Worm (Caenorhabditis elegans) whole organism, early embryonic: ENCODE data around the gene F49E11.7.

Experiments used
- B0310.2 ChIP-seq: sonication (generic microtip); optimal IDR thresholded peaks from 2 replicates; lab custom pipeline; 2016; ENCODE audit warnings: mild to moderate bottlenecking, missing genetic modification characterization, missing compliant biosample characterization
- F13C5.2 ChIP-seq: sonication (generic microtip); optimal IDR thresholded peaks from 2 replicates; lab custom pipeline; 2017; ENCODE audit warnings: mild to moderate bottlenecking, missing genetic modification characterization, inconsistent platforms, missing compliant biosample characterization
- aly-1 ChIP-seq: sonication (generic microtip); optimal IDR thresholded peaks from 2 replicates; lab custom pipeline; 2016; ENCODE audit warnings: missing genetic modification characterization, missing compliant biosample characterization
- ama-1 ChIP-seq: fragments of 150-350 bp; optimal IDR thresholded peaks from 2 replicates; lab custom pipeline; 2014
- ceh-13 ChIP-seq: fragments of 200-800 bp; sonication (Bioruptor generic); optimal IDR thresholded peaks from 2 replicates; lab custom pipeline; 2018; ENCODE audit warnings: mild to moderate bottlenecking, missing genetic modification characterization, missing compliant biosample characterization
- ceh-36 ChIP-seq: sonication (generic microtip); optimal IDR thresholded peaks from 2 replicates; lab custom pipeline; 2016; ENCODE audit warnings: missing genetic modification characterization, inconsistent platforms, missing compliant biosample characterization
- ets-7 ChIP-seq: sonication (generic microtip); optimal IDR thresholded peaks from 2 replicates; lab custom pipeline; 2016; ENCODE audit warnings: missing genotype, missing genetic modification characterization, missing compliant biosample characterization
- flt-1 ChIP-seq: fragments of 200-800 bp; sonication (Bioruptor generic); IDR thresholded peaks from 2 replicates; pipeline ENCODE4 v1.3.6; 2022; ENCODE audit warnings: missing genetic modification characterization, missing compliant biosample characterization
- hmbx-1 ChIP-seq: sonication (generic microtip); optimal IDR thresholded peaks from 2 replicates; lab custom pipeline; 2016; ENCODE audit warnings: mild to moderate bottlenecking, missing genetic modification characterization, missing compliant biosample characterization
- hmg-4 ChIP-seq: fragments of 200-800 bp; sonication (Bioruptor generic); optimal IDR thresholded peaks from 2 replicates; lab custom pipeline; 2018; ENCODE audit warnings: mild to moderate bottlenecking, missing genetic modification characterization, missing compliant biosample characterization
- hnd-1 ChIP-seq: sonication (generic microtip); optimal IDR thresholded peaks from 2 replicates; lab custom pipeline; 2016; ENCODE audit warnings: missing genetic modification characterization, missing compliant biosample characterization
- pes-1 ChIP-seq: fragments of 200-800 bp; sonication (Bioruptor generic); IDR thresholded peaks from 2 replicates; pipeline ENCODE4 v1.3.6; 2022; ENCODE audit warnings: missing genetic modification reagents, missing genetic modification characterization, missing compliant biosample characterization
- scrt-1 ChIP-seq: fragments of 200-800 bp; sonication (Bioruptor generic); IDR thresholded peaks from 2 replicates; pipeline ENCODE4 v1.3.6; 2022; ENCODE audit warnings: missing genetic modification characterization, missing compliant biosample characterization
- sea-1 ChIP-seq: fragments of 200-800 bp; sonication (Bioruptor generic); conservative IDR thresholded peaks from 2 replicates; pipeline ENCODE4 v1.3.6; 2022; ENCODE audit warnings: missing genetic modification characterization, missing compliant biosample characterization
- tbx-11 ChIP-seq: fragments of 200-800 bp; sonication (Bioruptor generic); IDR thresholded peaks from 2 replicates; pipeline ENCODE4 v1.3.6; 2022; ENCODE audit warnings: missing genetic modification characterization, missing compliant biosample characterization
- tbx-37 ChIP-seq: fragments of 200-800 bp; sonication (Bioruptor generic); conservative IDR thresholded peaks from 2 replicates; pipeline ENCODE4 v1.3.6; 2022; ENCODE audit warnings: missing genetic modification reagents, missing genetic modification characterization, missing compliant biosample characterization
- tra-4 ChIP-seq: sonication (generic microtip); optimal IDR thresholded peaks from 2 replicates; lab custom pipeline; 2017; ENCODE audit warnings: missing genetic modification characterization, missing compliant biosample characterization

F49E11.7 gene

ce11 chrIV:13016820-13017219, 35.8 kb upstream of the F49E11.7 start:
- no peak for TF ChIP-seq aly-1 (tag; lab: Kevin White, UChicago)
- TF ChIP-seq ama-1 (lab: Kevin White, UChicago): no peak
- no peak for TF ChIP-seq tbx-11 (GFP tag; lab: Robert Waterston, UW)
- no peak for TF ChIP-seq ceh-13 (GFP tag; lab: Kevin White, UChicago)
- TF ChIP-seq hmbx-1 (tag; lab: Kevin White, UChicago): no peak
- TF ChIP-seq tbx-37 (GFP tag; lab: Robert Waterston, UW): no peak
- no peak for TF ChIP-seq sea-1

ce11 chrIV:13021006-13021405, 31.7 kb upstream of the F49E11.7 start:
- TF ChIP-seq ets-7 (tag; lab: Kevin White, UChicago) (no peak), tbx-37 (GFP tag; lab: Robert Waterston, UW) (no peak), ceh-36 (tag; lab: Kevin White, UChicago) (no peak)

ce11 chrIV:13022892-13023291, 29.8 kb upstream of the F49E11.7 start:
- peak; percentile 16 for TF ChIP-seq hmg-4 (GFP tag; lab: Kevin White, UChicago)
- no peak for TF ChIP-seq sea-1
- TF ChIP-seq F13C5.2 (tag; lab: Kevin White, UChicago): no peak
- no peak for TF ChIP-seq B0310.2
- no peak for TF ChIP-seq hmbx-1 (tag; lab: Kevin White, UChicago)
- TF ChIP-seq ama-1 (lab: Kevin White, UChicago): no peak
- no peak for TF ChIP-seq flt-1
- no peak for TF ChIP-seq tra-4 (tag; lab: Kevin White, UChicago)
- no peak for TF ChIP-seq ets-7 (tag; lab: Kevin White, UChicago)
- TF ChIP-seq pes-1 (GFP tag; lab: Robert Waterston, UW): 0 out of 2 replicates have a peak, but pooled peaks have one; percentile 15
- TF ChIP-seq tbx-37 (GFP tag; lab: Robert Waterston, UW): no peak

ce11 chrIV:13025853-13026343, 26.8 kb upstream of the F49E11.7 start:
- TF ChIP-seq ama-1 (lab: Kevin White, UChicago): no peak
- TF ChIP-seq hnd-1: no peak

- TF ChIP-seq ets-7 (tag; lab: Kevin White, UChicago) (no peak), hnd-1 (no peak), aly-1 (tag; lab: Kevin White, UChicago) (no peak), flt-1 (no peak), hmbx-1 (tag; lab: Kevin White, UChicago) (no peak), ceh-36 (tag; lab: Kevin White, UChicago) (no peak), scrt-1 (GFP tag; lab: Robert Waterston, UW) (no peak), hmg-4 (GFP tag; lab: Kevin White, UChicago) (no peak)
These were observed 25.9 kb upstream of the F49E11.7 start for ce11 chrIV:13026762-13027161.

ce11 chrIV:13027801-13028641, 24.6 kb upstream of the F49E11.7 start:
- TF ChIP-seq hmg-4 (GFP tag; lab: Kevin White, UChicago) (peak; percentile 16), sea-1 (0 out of 2 replicates have a peak, but pooled peaks have one; percentile 18), ama-1 (lab: Kevin White, UChicago) (no peak)

ce11 chrIV:13028746-13029673, 23.7 kb upstream of the F49E11.7 start:
- TF ChIP-seq tbx-37 (GFP tag; lab: Robert Waterston, UW) (no peak), hnd-1 (no peak), hmg-4 (GFP tag; lab: Kevin White, UChicago) (no peak), scrt-1 (GFP tag; lab: Robert Waterston, UW) (no peak), F13C5.2 (tag; lab: Kevin White, UChicago) (no peak), flt-1 (no peak), tbx-11 (GFP tag; lab: Robert Waterston, UW) (no peak), ceh-36 (tag; lab: Kevin White, UChicago) (no peak)
